Fruit fly (Drosophila melanogaster) whole organism, pupa: ENCODE data around the gene Jon66Ci.
A peak's percentile ranks its signal among the peaks of the same experiment; 100 is the strongest.

Experiments
- CG10348 ChIP-seq: fragments of 200-800 bp; sonication (Bioruptor generic); IDR thresholded peaks from 2 replicates; pipeline ENCODE4 v1.3.6; 2022; ENCODE audit warnings: missing biosample characterization, missing genetic modification characterization
- CG12605 ChIP-seq: fragments of 200-800 bp; sonication (Bioruptor generic); IDR thresholded peaks from 2 replicates; pipeline ENCODE4 v1.3.6; 2022; ENCODE audit warnings: missing biosample characterization, missing genetic modification characterization
- CG13204 ChIP-seq: fragments of 200-800 bp; sonication (Bioruptor generic); optimal IDR thresholded peaks from 2 replicates; lab custom pipeline; 2018; ENCODE audit warnings: missing biosample characterization, mild to moderate bottlenecking, missing genetic modification characterization, moderate library complexity
- CG14655 ChIP-seq: fragments of 200-800 bp; sonication (Bioruptor generic); optimal IDR thresholded peaks from 3 replicates; lab custom pipeline; 2017; ENCODE audit warnings: mild to moderate bottlenecking, missing biosample characterization, missing genetic modification reagents, missing genetic modification characterization
- CG15710 ChIP-seq: fragments of 200-800 bp; sonication (Bioruptor generic); optimal IDR thresholded peaks from 2 replicates; lab custom pipeline; 2018; ENCODE audit warnings: missing biosample characterization, mild to moderate bottlenecking, missing genetic modification characterization, moderate library complexity
- CG17806 ChIP-seq: fragments of 200-800 bp; sonication (Bioruptor generic); optimal IDR thresholded peaks from 2 replicates; lab custom pipeline; 2018; ENCODE audit warnings: missing biosample characterization, mild to moderate bottlenecking, missing genetic modification characterization, moderate library complexity
- CG32121 ChIP-seq: fragments of 200-800 bp; sonication (Bioruptor generic); IDR thresholded peaks from 2 replicates; pipeline ENCODE4 v1.3.6; 2022; ENCODE audit warnings: missing biosample characterization, missing genetic modification characterization
- CG34367 ChIP-seq: fragments of 200-800 bp; sonication (Bioruptor generic); optimal IDR thresholded peaks from 2 replicates; lab custom pipeline; 2018; ENCODE audit warnings: missing biosample characterization, mild to moderate bottlenecking, missing genetic modification characterization
- CG4496 ChIP-seq: fragments of 200-800 bp; sonication (Bioruptor generic); IDR thresholded peaks from 3 replicates; pipeline ENCODE4 v1.3.6; 2022; ENCODE audit warnings: missing biosample characterization, missing genetic modification characterization
- CG8159 ChIP-seq: fragments of 200-800 bp; sonication (Bioruptor generic); optimal IDR thresholded peaks from 3 replicates; lab custom pipeline; 2018; ENCODE audit warnings: missing biosample characterization, mild to moderate bottlenecking, missing genetic modification characterization, moderate library complexity
- CG8301 ChIP-seq: fragments of 200-800 bp; sonication (Bioruptor generic); optimal IDR thresholded peaks from 2 replicates; lab custom pipeline; 2018; ENCODE audit warnings: missing biosample characterization, mild to moderate bottlenecking, missing genetic modification characterization
- CG9948 ChIP-seq: fragments of 200-800 bp; sonication (Bioruptor generic); optimal IDR thresholded peaks from 2 replicates; lab custom pipeline; 2018; ENCODE audit warnings: missing biosample characterization, mild to moderate bottlenecking, missing genetic modification characterization, moderate library complexity
- D1 ChIP-seq: fragments of 200-800 bp; sonication (Bioruptor generic); optimal IDR thresholded peaks from 2 replicates; lab custom pipeline; 2018; ENCODE audit warnings: missing biosample characterization, mild to moderate bottlenecking, missing genetic modification characterization, moderate library complexity
- EcR ChIP-seq: fragments of 200-800 bp; sonication (Bioruptor generic); optimal IDR thresholded peaks from 3 replicates; lab custom pipeline; 2019; ENCODE audit warnings: missing biosample characterization, missing genetic modification characterization, mild to moderate bottlenecking, moderate library complexity, missing genetic modification reagents
- Ets98B ChIP-seq: fragments of 200-800 bp; sonication (Bioruptor generic); IDR thresholded peaks from 2 replicates; pipeline ENCODE4 v1.3.6; 2022; ENCODE audit warnings: missing biosample characterization, missing genetic modification characterization
- Pif1A ChIP-seq: fragments of 200-800 bp; sonication (Bioruptor generic); optimal IDR thresholded peaks from 3 replicates; lab custom pipeline; 2016; ENCODE audit warnings: missing biosample characterization, missing genetic modification characterization
- Pif1B ChIP-seq: fragments of 200-800 bp; sonication (Bioruptor generic); optimal IDR thresholded peaks from 3 replicates; lab custom pipeline; 2016; ENCODE audit warnings: missing biosample characterization, missing genetic modification characterization
- Snoo ChIP-seq: fragments of 200-800 bp; sonication (Bioruptor generic); optimal IDR thresholded peaks from 3 replicates; lab custom pipeline; 2017; ENCODE audit warnings: missing biosample characterization, mild to moderate bottlenecking, missing genetic modification characterization, inconsistent platforms
- fd96Ca ChIP-seq: fragments of 200-800 bp; sonication (Bioruptor generic); IDR thresholded peaks from 3 replicates; pipeline ENCODE4 v1.3.6; 2022; ENCODE audit warnings: missing biosample characterization, missing genetic modification characterization
- gl ChIP-seq: fragments of 200-800 bp; sonication (Bioruptor generic); optimal IDR thresholded peaks from 2 replicates; lab custom pipeline; 2018; ENCODE audit warnings: missing biosample characterization, mild to moderate bottlenecking, missing genetic modification characterization
- rn ChIP-seq: fragments of 200-800 bp; sonication (Bioruptor generic); IDR thresholded peaks from 2 replicates; pipeline ENCODE4 v1.3.6; 2022; ENCODE audit warnings: missing biosample characterization, missing genetic modification characterization

Gene Jon66Ci

DNA sequence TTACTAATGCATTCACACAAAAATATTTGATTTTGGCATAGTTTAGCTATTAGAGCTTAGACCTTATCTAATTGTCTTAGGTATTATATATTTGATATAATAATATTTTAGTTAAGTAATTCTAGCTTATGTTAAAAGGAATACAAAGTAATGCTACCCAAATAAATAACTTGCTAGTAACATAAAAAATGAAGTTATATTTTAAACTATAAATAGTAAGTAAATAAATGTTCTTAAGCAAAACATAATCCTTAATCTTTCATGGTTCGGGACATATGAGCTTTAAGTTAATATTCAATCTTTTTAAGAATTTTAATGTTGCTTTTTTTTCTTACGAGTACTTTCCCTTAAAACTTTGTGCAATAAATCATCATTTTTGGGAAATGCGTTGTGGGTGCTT, 31.8 kb downstream of the Jon66Ci start:
- TF ChIP-seq CG17806 (tag; lab: Kevin White, UChicago) (peak; percentile 15), D1 (tag; lab: Kevin White, UChicago) (peak; percentile 18), EcR (no peak), CG8301 (tag; lab: Kevin White, UChicago) (peak; percentile 24), fd96Ca (GFP tag; lab: Robert Waterston, UW) (no peak), CG32121 (no peak), CG8159 (tag; lab: Kevin White, UChicago) (peak; percentile 40), CG15710 (peak; percentile 21), CG34367 (tag; lab: Kevin White, UChicago) (no peak), Pif1A (no peak), Pif1B (peak; percentile 20), gl (tag; lab: Kevin White, UChicago) (no peak), rn (no peak), CG9948 (tag; lab: Kevin White, UChicago) (peak; percentile 7), CG10348 (GFP tag; lab: Robert Waterston, UW) (no peak)

DNA sequence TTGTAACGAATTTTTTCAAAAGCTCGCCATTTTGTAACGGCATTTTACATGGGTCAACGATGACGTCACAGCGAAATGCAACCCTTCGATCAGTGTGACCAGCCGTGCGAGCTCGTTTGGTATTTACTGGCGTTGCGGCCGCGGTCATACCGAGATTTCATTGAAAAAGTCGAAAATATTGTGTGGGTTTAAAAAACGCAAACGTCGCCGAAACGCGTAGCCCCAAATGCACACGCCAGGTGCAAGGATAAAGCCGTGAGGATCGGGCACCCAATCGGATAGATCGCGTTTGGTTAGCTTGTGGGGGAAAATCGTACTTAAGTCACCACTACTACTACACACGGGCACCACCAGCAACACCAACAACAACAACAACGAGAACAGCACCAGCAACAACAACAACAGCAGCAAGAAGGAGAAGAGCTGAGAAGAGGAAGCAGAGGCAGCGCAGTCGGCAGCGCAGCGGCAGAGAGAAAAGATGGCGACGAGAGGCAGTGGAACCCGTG, 33.5 kb downstream of the Jon66Ci start, which contains the start of gene Cbl:
Gene Cbl, plus strand, starts transcription at position 124 of the 506 bp plus-strand sequence.
- TF ChIP-seq D1 (tag; lab: Kevin White, UChicago) (peak; percentile 27), EcR (peak; percentile 21), CG10348 (GFP tag; lab: Robert Waterston, UW) (no peak)

DNA sequence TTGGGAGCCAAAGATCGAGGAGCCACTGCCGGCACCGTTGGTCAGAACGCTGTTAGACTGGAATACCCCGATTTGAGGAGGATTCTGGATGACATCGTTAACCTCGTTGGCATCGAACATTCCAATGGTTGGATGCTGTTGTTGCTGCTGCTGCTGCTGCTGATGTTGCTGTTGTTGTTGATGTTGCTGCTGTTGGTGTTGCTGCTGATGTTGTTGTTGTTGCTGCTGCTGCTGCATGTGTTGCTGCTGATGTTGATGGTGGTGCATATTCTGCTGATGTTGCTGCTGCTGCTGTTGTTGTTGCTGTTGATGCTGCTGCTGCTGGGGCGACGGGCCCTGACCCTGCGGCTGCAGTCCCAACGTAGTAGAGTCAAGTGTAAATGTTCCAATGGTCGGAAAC, 46.2 kb downstream of the Jon66Ci start:
- TF ChIP-seq Ets98B (no peak), fd96Ca (GFP tag; lab: Robert Waterston, UW) (no peak), rn (no peak), CG4496 (GFP tag; lab: Robert Waterston, UW) (no peak), Pif1B (no peak), CG8159 (tag; lab: Kevin White, UChicago) (no peak), CG13204 (GFP tag; lab: Kevin White, UChicago) (no peak), EcR (no peak), CG8301 (tag; lab: Kevin White, UChicago) (no peak), CG12605 (no peak), CG10348 (GFP tag; lab: Robert Waterston, UW) (no peak), D1 (tag; lab: Kevin White, UChicago) (no peak), Pif1A (no peak), CG32121 (no peak), Snoo (tag; lab: Kevin White, UChicago) (no peak), CG14655 (GFP tag; lab: Kevin White, UChicago) (no peak), gl (tag; lab: Kevin White, UChicago) (no peak), CG9948 (tag; lab: Kevin White, UChicago) (no peak), CG15710 (no peak)

- TF ChIP-seq CG32121 (peak; percentile 46), gl (tag; lab: Kevin White, UChicago) (no peak), CG12605 (no peak), CG4496 (GFP tag; lab: Robert Waterston, UW) (no peak), CG10348 (GFP tag; lab: Robert Waterston, UW) (no peak), CG17806 (tag; lab: Kevin White, UChicago) (no peak), CG13204 (GFP tag; lab: Kevin White, UChicago) (no peak)
Measured at dm6 chr3L:8440079-8440478, 48.7 kb downstream of the Jon66Ci start.

DNA sequence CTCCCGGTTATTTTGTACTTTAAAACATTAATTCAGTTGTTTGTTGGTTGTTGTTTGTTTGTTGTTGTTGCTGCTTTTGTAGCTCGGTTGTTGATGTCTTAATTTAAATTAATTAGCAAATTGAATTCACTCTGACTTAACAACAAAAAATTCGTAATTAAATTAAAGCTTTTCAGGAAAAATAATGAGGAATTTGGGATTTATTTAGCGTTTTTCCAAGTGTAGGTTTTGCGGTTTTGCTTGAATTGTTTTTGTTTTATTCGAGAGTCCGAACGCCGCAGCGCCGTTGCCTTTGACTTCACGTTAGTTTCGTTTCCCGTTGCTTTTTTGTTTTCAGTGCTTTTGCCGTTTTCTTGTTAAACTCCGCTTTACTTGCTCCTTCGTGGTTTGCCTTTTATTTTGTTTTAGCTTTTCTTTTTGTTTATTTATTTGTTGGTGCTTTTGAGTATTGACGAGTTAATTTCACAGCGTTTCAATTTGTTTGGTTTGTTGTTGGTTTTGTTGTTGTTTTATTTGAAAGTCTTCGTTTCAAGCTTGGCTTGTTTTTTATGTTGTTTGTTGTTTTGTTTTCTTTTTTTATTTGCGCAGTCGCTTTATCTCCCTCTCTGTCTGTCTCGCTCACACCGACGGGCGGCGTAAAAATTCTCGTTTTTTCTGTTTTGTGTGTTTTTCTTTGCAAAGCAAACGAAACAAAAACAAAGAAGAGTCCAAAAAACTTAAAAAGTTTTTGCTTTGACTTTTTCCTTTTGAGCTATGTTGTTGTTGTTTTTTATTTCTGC, 49.6 kb downstream of the Jon66Ci start:
- TF ChIP-seq CG17806 (tag; lab: Kevin White, UChicago) (peak; percentile 90), CG10348 (GFP tag; lab: Robert Waterston, UW) (no peak), CG34367 (tag; lab: Kevin White, UChicago) (peak; percentile 95), CG12605 (peak; percentile 99), CG8159 (tag; lab: Kevin White, UChicago) (peak; percentile 94), EcR (no peak), rn (peak; percentile 93), CG32121 (peak; percentile 91), Ets98B (peak; percentile 95), Pif1B (peak; percentile 96), CG15710 (peak; percentile 93), Pif1A (peak; percentile 95), D1 (tag; lab: Kevin White, UChicago) (peak; percentile 43), gl (tag; lab: Kevin White, UChicago) (peak; percentile 99), CG8301 (tag; lab: Kevin White, UChicago) (peak; percentile 87), CG13204 (GFP tag; lab: Kevin White, UChicago) (peak; percentile 99), Snoo (tag; lab: Kevin White, UChicago) (peak; percentile 83), CG9948 (tag; lab: Kevin White, UChicago) (peak; percentile 72), CG4496 (GFP tag; lab: Robert Waterston, UW) (peak; percentile 95), CG14655 (GFP tag; lab: Kevin White, UChicago) (peak; percentile 92), fd96Ca (GFP tag; lab: Robert Waterston, UW) (no peak; the same call in 1 of the 3 replicates)
- TF ChIP-seq, all 21 proteins: peak for 18
